Worm (Caenorhabditis elegans) whole organism, L3 larva: ENCODE measurements around the gene gpa-12.
A peak's percentile ranks its signal among the peaks of the same experiment; 100 is the strongest.

Experiments
- aly-2 ChIP-seq: fragments of 150-350 bp; optimal IDR thresholded peaks from 2 replicates; lab custom pipeline; 2014; ENCODE audit warnings: missing biosample characterization, missing genetic modification characterization
- ama-1 ChIP-seq: fragments of 150-350 bp; optimal IDR thresholded peaks from 2 replicates; lab custom pipeline; 2018
- ceh-16 ChIP-seq: sonication (generic microtip); optimal IDR thresholded peaks from 2 replicates; lab custom pipeline; 2017; ENCODE audit warnings: missing biosample characterization, missing genetic modification characterization
- ceh-28 ChIP-seq: fragments of 150-350 bp; optimal IDR thresholded peaks from 2 replicates; lab custom pipeline; 2014; ENCODE audit warnings: missing biosample characterization, missing genetic modification reagents, missing genetic modification characterization
- ceh-82 ChIP-seq: fragments of 150-350 bp; optimal IDR thresholded peaks from 2 replicates; lab custom pipeline; 2014; ENCODE audit warnings: missing biosample characterization, missing genetic modification characterization
- ceh-9 ChIP-seq: sonication (generic microtip); optimal IDR thresholded peaks from 2 replicates; lab custom pipeline; 2018; ENCODE audit warnings: missing biosample characterization, missing genetic modification characterization
- egl-5 ChIP-seq: fragments of 150-350 bp; optimal IDR thresholded peaks from 2 replicates; lab custom pipeline; 2017; ENCODE audit warnings: missing biosample characterization, missing genetic modification reagents, missing genetic modification characterization, inconsistent platforms
- elt-2 ChIP-seq: sonication (generic microtip); optimal IDR thresholded peaks from 2 replicates; lab custom pipeline; 2016; ENCODE audit warnings: missing genetic modification reagents, mild to moderate bottlenecking, missing genetic modification characterization, missing compliant biosample characterization
- eor-1 ChIP-seq, 2 experiments: fragments of 150-350 bp; optimal IDR thresholded peaks; 2 replicates each; lab custom pipeline; 2014 to 2018; ENCODE audit warnings: missing biosample characterization in 2 of 2, missing genetic modification characterization in 2 of 2
- fkh-10 ChIP-seq: sonication (generic microtip); optimal IDR thresholded peaks from 2 replicates; lab custom pipeline; 2017; ENCODE audit warnings: missing biosample characterization, missing genetic modification reagents, missing genetic modification characterization
- fos-1 ChIP-seq: fragments of 150-350 bp; optimal IDR thresholded peaks from 2 replicates; lab custom pipeline; 2014; ENCODE audit warnings: missing biosample characterization, missing genetic modification characterization
- hmg-11 ChIP-seq: sonication (generic microtip); optimal IDR thresholded peaks from 2 replicates; lab custom pipeline; 2016; ENCODE audit warnings: missing genetic modification characterization, missing compliant biosample characterization
- jun-1 ChIP-seq: fragments of 150-350 bp; optimal IDR thresholded peaks from 2 replicates; lab custom pipeline; 2014; ENCODE audit warnings: missing biosample characterization, missing genetic modification reagents, missing genetic modification characterization
- lin-15B ChIP-seq: fragments of 150-350 bp; optimal IDR thresholded peaks from 2 replicates; lab custom pipeline; 2014; ENCODE audit warnings: missing biosample characterization, missing genetic modification characterization
- lin-39 ChIP-seq: fragments of 150-350 bp; optimal IDR thresholded peaks from 2 replicates; lab custom pipeline; 2018; ENCODE audit warnings: missing biosample characterization, missing genetic modification reagents, missing genetic modification characterization
- mdl-1 ChIP-seq: fragments of 150-350 bp; optimal IDR thresholded peaks from 2 replicates; lab custom pipeline; 2014; ENCODE audit warnings: missing biosample characterization, missing genetic modification characterization
- mml-1 ChIP-seq: fragments of 150-350 bp; sonication (generic microtip); optimal IDR thresholded peaks from 3 replicates; lab custom pipeline; 2014; ENCODE audit warnings: missing biosample characterization, missing genetic modification characterization
- nfya-1 ChIP-seq: sonication (generic microtip); optimal IDR thresholded peaks from 2 replicates; lab custom pipeline; 2017; ENCODE audit warnings: missing genetic modification characterization, mild to moderate bottlenecking, missing compliant biosample characterization, antibody characterized with exemption, moderate library complexity; ENCODE audit not compliant: insufficient read depth
- nhr-11 ChIP-seq: fragments of 150-350 bp; optimal IDR thresholded peaks from 2 replicates; lab custom pipeline; 2014; ENCODE audit warnings: missing biosample characterization, missing genetic modification characterization
- nhr-12 ChIP-seq: fragments of 150-350 bp; optimal IDR thresholded peaks from 2 replicates; lab custom pipeline; 2014; ENCODE audit warnings: missing biosample characterization, missing genetic modification characterization
- nhr-23 ChIP-seq: fragments of 150-350 bp; optimal IDR thresholded peaks from 2 replicates; lab custom pipeline; 2014; ENCODE audit warnings: missing biosample characterization, missing genetic modification reagents, missing genetic modification characterization
- nhr-237 ChIP-seq: fragments of 150-350 bp; optimal IDR thresholded peaks from 2 replicates; lab custom pipeline; 2014; ENCODE audit warnings: missing biosample characterization, missing genetic modification characterization
- nhr-28 ChIP-seq: fragments of 150-350 bp; optimal IDR thresholded peaks from 2 replicates; lab custom pipeline; 2014; ENCODE audit warnings: missing biosample characterization, missing genetic modification characterization
- nhr-43 ChIP-seq: sonication (generic microtip); optimal IDR thresholded peaks from 2 replicates; lab custom pipeline; 2016; ENCODE audit warnings: mild to moderate bottlenecking, missing genetic modification characterization, missing compliant biosample characterization; ENCODE audit not compliant: poor library complexity, severe bottlenecking
- nhr-67 ChIP-seq: fragments of 150-350 bp; optimal IDR thresholded peaks from 2 replicates; lab custom pipeline; 2014; ENCODE audit warnings: missing biosample characterization, missing genetic modification characterization
- nhr-76 ChIP-seq: fragments of 150-350 bp; sonication (generic microtip); optimal IDR thresholded peaks from 5 replicates; lab custom pipeline; 2014; ENCODE audit warnings: missing biosample characterization, missing genetic modification characterization
- pha-4 ChIP-seq: fragments of 150-350 bp; optimal IDR thresholded peaks from 2 replicates; lab custom pipeline; 2014; ENCODE audit warnings: missing biosample characterization, missing genetic modification reagents, missing genetic modification characterization
- pqm-1 ChIP-seq: fragments of 150-350 bp; optimal IDR thresholded peaks from 2 replicates; lab custom pipeline; 2017; ENCODE audit warnings: missing biosample characterization, missing genetic modification characterization, inconsistent platforms
- skn-1 ChIP-seq: fragments of 150-350 bp; optimal IDR thresholded peaks from 2 replicates; lab custom pipeline; 2014; ENCODE audit warnings: missing biosample characterization, missing genetic modification characterization
- snpc-4 ChIP-seq: fragments of 150-350 bp; optimal IDR thresholded peaks from 2 replicates; lab custom pipeline; 2014; ENCODE audit warnings: missing biosample characterization, missing genetic modification characterization
- zag-1 ChIP-seq: fragments of 150-350 bp; optimal IDR thresholded peaks from 2 replicates; lab custom pipeline; 2014; ENCODE audit warnings: missing biosample characterization, missing genetic modification characterization
- ztf-4 ChIP-seq: fragments of 150-350 bp; optimal IDR thresholded peaks from 2 replicates; lab custom pipeline; 2014; ENCODE audit warnings: missing biosample characterization, missing genetic modification characterization

gpa-12 gene

DNA sequence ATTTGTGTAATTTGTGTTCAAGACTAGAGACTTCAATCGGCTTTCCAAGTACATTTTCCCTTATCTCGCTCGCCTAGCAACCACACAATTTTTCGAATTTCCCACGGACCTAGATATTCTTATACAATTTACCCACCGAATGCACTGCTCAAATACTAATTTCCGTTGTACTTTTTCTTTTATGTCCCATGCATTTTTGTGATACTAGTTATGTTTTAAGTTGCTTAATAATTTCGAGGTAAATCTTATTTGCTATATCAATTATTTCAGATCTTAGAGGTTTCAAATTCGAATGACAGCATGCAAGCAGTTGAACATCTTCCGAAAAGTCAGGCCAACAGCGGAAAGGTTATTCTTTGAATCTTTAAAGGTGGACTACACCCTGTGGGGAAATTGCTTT, 16.2 kb downstream of the gpa-12 start, which contains the start of gene F18G5.1:
Gene F18G5.1, plus strand, starts transcription at position 301 of the 400 bp plus-strand sequence.
- TF ChIP-seq pha-4 (tag; lab: Kevin White, UChicago) (no peak), lin-15B (no peak), hmg-11 (tag; lab: Kevin White, UChicago) (no peak), nfya-1 (tag; lab: Kevin White, UChicago) (no peak), ceh-82 (tag; lab: Kevin White, UChicago) (no peak), egl-5 (tag; lab: Kevin White, UChicago) (no peak), nhr-76 (tag; lab: Kevin White, UChicago) (no peak), nhr-11 (tag; lab: Kevin White, UChicago) (no peak), fkh-10 (GFP tag; lab: Kevin White, UChicago) (no peak), ztf-4 (no peak), lin-39 (tag; lab: Kevin White, UChicago) (no peak)

DNA sequence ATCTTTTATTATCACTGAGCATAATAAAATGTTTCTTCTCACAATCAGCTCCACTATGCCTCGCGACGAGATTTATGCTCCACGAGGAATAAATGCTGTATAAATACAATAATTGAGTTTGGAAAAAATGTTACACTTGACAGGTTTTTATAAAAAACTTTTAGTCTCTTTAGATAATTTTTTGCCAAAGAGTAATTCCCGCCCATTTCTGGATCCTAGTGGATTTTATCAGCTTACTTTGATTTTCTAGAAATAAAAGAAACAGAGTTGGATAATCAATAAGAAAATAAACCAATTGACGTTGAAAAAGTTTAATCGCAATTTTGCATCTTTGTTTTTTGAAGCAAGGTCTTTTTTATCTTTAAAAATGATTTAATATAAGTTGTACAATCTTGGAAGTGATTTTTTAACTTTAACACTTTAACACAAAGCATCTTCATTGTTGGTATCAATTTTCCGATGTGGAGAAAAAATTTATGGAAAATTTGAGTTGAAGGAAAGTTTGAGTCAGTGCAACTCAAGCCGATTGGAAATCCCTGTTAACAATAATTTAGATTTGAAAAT, 18.4 kb downstream of the gpa-12 start:
- TF ChIP-seq zag-1 (tag; lab: Kevin White, UChicago): no peak
- TF ChIP-seq elt-2: peak; percentile 33

DNA sequence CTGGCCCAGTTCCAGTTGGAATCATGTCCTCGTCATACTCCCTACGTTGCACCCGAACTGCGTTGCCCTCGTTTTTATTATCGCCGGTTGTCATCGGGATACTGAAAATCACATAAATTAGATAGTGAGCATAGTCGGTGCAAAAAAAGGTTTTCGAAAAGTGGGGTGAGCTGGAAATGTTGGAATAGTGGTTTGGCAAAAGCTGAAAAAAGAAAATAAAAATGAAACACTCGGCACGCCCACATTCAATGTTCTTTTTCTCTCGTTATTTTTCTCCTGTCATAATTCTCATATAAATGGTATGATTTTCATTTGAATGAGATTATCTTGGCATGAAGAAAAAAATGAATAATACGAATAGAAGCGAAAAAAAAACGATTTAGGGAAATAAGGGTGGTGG, 20.9 kb downstream of the gpa-12 start, which contains the start of gene F18G5.6:
Gene F18G5.6, minus strand, starts transcription at position 101 of the 400 bp plus-strand sequence.
- TF ChIP-seq snpc-4 (tag; lab: Kevin White, UChicago): no peak
- TF ChIP-seq ceh-16 (tag; lab: Kevin White, UChicago): no peak
- no peak for TF ChIP-seq fkh-10 (GFP tag; lab: Kevin White, UChicago)
- TF ChIP-seq ceh-9: no peak
- no peak for TF ChIP-seq ceh-28 (tag; lab: Kevin White, UChicago)
- TF ChIP-seq nhr-12 (tag; lab: Kevin White, UChicago): no peak
- TF ChIP-seq aly-2 (tag; lab: Kevin White, UChicago): no peak
- TF ChIP-seq jun-1 (tag; lab: Kevin White, UChicago): no peak
- TF ChIP-seq lin-39 (tag; lab: Kevin White, UChicago): no peak
- TF ChIP-seq ceh-82 (tag; lab: Kevin White, UChicago): no peak
- no peak for TF ChIP-seq eor-1 (tag; optimal IDR thresholded peaks at IDR 0.05; lab: Kevin White, UChicago)
- no peak for TF ChIP-seq nhr-28
- TF ChIP-seq pha-4 (tag; lab: Kevin White, UChicago): no peak
- no peak for TF ChIP-seq pqm-1 (tag; lab: Kevin White, UChicago)
- TF ChIP-seq skn-1 (tag; lab: Kevin White, UChicago): no peak

DNA sequence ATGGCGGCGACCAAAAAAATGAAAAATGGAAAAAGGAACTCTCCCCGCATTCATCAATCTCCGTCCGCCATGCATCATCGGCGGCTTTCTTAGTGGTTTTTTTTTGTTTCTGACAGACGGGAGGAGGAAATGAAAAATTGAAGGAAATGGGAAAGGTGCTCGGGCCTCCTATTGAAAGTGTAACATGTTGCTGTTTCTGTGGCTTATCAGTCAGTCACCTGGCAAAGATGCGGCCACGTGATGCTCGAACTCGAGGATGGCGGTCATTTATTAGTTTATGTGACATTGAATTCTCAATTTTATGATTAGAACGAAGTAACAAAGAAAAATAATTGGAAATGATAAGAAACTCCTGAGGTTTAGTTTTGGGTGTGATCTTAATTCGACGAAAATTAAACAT, 21.3 kb downstream of the gpa-12 start:
- TF ChIP-seq lin-39 (tag; lab: Kevin White, UChicago) (peak; percentile 76), egl-5 (tag; lab: Kevin White, UChicago) (peak; percentile 24), jun-1 (tag; lab: Kevin White, UChicago) (peak; percentile 12), aly-2 (tag; lab: Kevin White, UChicago) (no peak), pqm-1 (tag; lab: Kevin White, UChicago) (peak; percentile 88), nfya-1 (tag; lab: Kevin White, UChicago) (peak; percentile 37), zag-1 (tag; lab: Kevin White, UChicago) (no peak), elt-2 (peak; percentile 96), fos-1 (tag; lab: Kevin White, UChicago) (no peak), nhr-67 (tag; lab: Kevin White, UChicago) (no peak), pha-4 (tag; lab: Kevin White, UChicago) (peak; percentile 80), ama-1 (lab: Kevin White, UChicago) (peak; percentile 61), mdl-1 (peak; percentile 42)

DNA sequence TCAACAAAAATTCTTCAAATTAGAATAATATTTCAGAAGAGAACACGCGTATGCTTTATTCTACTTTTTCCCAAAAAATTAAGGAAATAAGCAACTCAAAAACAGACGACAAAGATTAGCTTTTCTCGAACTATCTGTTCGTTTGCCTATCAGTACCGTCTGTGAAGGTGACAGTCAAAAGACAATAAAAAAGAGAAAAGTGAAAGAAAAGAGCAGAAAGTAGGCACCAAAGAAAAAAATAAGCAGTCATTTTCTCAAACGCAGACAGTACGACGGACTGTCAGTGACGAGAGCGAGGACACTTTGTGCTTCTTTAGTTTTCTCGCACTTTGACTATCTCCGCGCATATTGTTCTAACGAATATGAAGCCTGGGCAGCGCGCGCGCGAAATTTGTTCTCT, 23.2 kb downstream of the gpa-12 start:
- TF ChIP-seq pha-4 (tag; lab: Kevin White, UChicago) (peak; percentile 57), ceh-28 (tag; lab: Kevin White, UChicago) (no peak), nhr-12 (tag; lab: Kevin White, UChicago) (no peak), eor-1 (tag; optimal IDR thresholded peaks at IDR 0.05; lab: Kevin White, UChicago) (no peak), elt-2 (peak; percentile 67)

DNA sequence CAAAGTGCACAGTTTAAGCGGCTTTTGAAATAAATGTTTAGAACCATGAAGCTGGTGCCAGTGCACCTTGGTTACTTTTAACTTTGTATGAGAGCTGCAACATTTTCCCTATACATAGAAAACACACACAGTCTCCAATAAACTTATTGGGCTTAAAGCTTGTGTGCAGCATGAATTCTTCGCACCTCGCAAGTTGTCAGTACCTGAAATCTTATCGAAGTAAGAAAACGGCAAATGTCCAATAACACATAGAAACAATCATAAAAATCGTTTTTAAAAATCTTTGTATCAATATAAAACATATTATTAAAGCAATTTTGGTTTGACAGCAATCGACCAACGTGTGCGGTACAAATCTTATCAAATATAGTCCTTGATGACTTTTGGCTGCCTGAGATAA, 25.0 kb downstream of the gpa-12 start:
- TF ChIP-seq mml-1 (tag; lab: Kevin White, UChicago) (no peak), nhr-43 (no peak), nhr-237 (tag; lab: Kevin White, UChicago) (no peak), nhr-23 (tag; lab: Kevin White, UChicago) (peak; percentile 17)
